Fruit fly (Drosophila melanogaster) whole organism, prepupa: ENCODE measurements around the gene CG7872.

Experiments
- CG10631 ChIP-seq: fragments of 200-800 bp; sonication (Bioruptor generic); optimal IDR thresholded peaks from 2 replicates; lab custom pipeline; 2016; ENCODE audit warnings: missing biosample characterization, missing genetic modification characterization
- CG11902 ChIP-seq: fragments of 200-800 bp; sonication (Bioruptor generic); optimal IDR thresholded peaks from 3 replicates; lab custom pipeline; 2016; ENCODE audit warnings: missing biosample characterization, missing genetic modification characterization
- CG15336 ChIP-seq: fragments of 200-800 bp; sonication (Bioruptor generic); IDR thresholded peaks from 2 replicates; pipeline ENCODE4 v1.3.6; 2022; ENCODE audit warnings: missing biosample characterization, missing genetic modification characterization
- CG1621 ChIP-seq: fragments of 200-800 bp; sonication (Bioruptor generic); optimal IDR thresholded peaks from 3 replicates; lab custom pipeline; 2018; ENCODE audit warnings: missing biosample characterization, mild to moderate bottlenecking, missing genetic modification characterization
- CG16779 ChIP-seq: fragments of 200-800 bp; sonication (Bioruptor generic); optimal IDR thresholded peaks from 3 replicates; lab custom pipeline; 2017; ENCODE audit warnings: missing biosample characterization, mild to moderate bottlenecking, missing genetic modification characterization
- CG3032 ChIP-seq: fragments of 200-800 bp; optimal IDR thresholded peaks from 2 replicates; lab custom pipeline; 2019; ENCODE audit warnings: missing biosample characterization, mild to moderate bottlenecking, missing genetic modification characterization, moderate library complexity
- CG34406 ChIP-seq: fragments of 200-800 bp; sonication (Bioruptor generic); optimal IDR thresholded peaks from 3 replicates; lab custom pipeline; 2016; ENCODE audit warnings: missing biosample characterization, missing genetic modification characterization
- CG3919 ChIP-seq: fragments of 200-800 bp; sonication (Bioruptor generic); optimal IDR thresholded peaks from 3 replicates; lab custom pipeline; 2016; ENCODE audit warnings: missing biosample characterization, missing genetic modification characterization
- CG4318 ChIP-seq: fragments of 200-800 bp; sonication (Bioruptor generic); optimal IDR thresholded peaks from 3 replicates; lab custom pipeline; 2017; ENCODE audit warnings: missing biosample characterization, mild to moderate bottlenecking, missing genetic modification characterization
- CG6163 ChIP-seq: fragments of 200-800 bp; sonication (Bioruptor generic); IDR thresholded peaks from 3 replicates; pipeline ENCODE4 v1.3.6; 2022; ENCODE audit warnings: missing biosample characterization, missing genetic modification characterization
- CG6276 ChIP-seq: fragments of 200-800 bp; sonication (Bioruptor generic); optimal IDR thresholded peaks from 2 replicates; lab custom pipeline; 2017; ENCODE audit warnings: missing biosample characterization, mild to moderate bottlenecking, missing genetic modification characterization
- CG6792 ChIP-seq: fragments of 200-800 bp; sonication (Bioruptor generic); optimal IDR thresholded peaks from 3 replicates; lab custom pipeline; 2016; ENCODE audit warnings: missing biosample characterization, missing genetic modification characterization
- CG8119 ChIP-seq: fragments of 200-800 bp; sonication (Bioruptor generic); IDR thresholded peaks from 3 replicates; pipeline ENCODE4 v1.3.6; 2022; ENCODE audit warnings: missing biosample characterization, missing genetic modification characterization
- CG8319 ChIP-seq: fragments of 200-800 bp; sonication (Bioruptor generic); optimal IDR thresholded peaks from 3 replicates; lab custom pipeline; 2016; ENCODE audit warnings: missing biosample characterization, missing genetic modification characterization
- CG8632 ChIP-seq: fragments of 200-800 bp; sonication (Bioruptor generic); optimal IDR thresholded peaks from 3 replicates; lab custom pipeline; 2016; ENCODE audit warnings: missing biosample characterization, missing genetic modification characterization
- CG9139 ChIP-seq: fragments of 200-800 bp; sonication (Bioruptor generic); optimal IDR thresholded peaks from 3 replicates; lab custom pipeline; 2017; ENCODE audit warnings: missing biosample characterization, mild to moderate bottlenecking, missing genetic modification characterization
- Eip75B ChIP-seq: fragments of 200-800 bp; sonication (Bioruptor generic); optimal IDR thresholded peaks from 3 replicates; lab custom pipeline; 2016; ENCODE audit warnings: missing biosample characterization, missing genetic modification characterization
- Eip78C ChIP-seq: fragments of 200-800 bp; sonication (Bioruptor generic); peaks from one replicate; lab custom pipeline; 2016; ENCODE audit warnings: missing biosample characterization, missing genetic modification characterization
- Ets96B ChIP-seq: fragments of 200-800 bp; optimal IDR thresholded peaks from 2 replicates; lab custom pipeline; 2019; ENCODE audit warnings: missing biosample characterization, mild to moderate bottlenecking, missing genetic modification characterization, moderate library complexity
- Hr39 ChIP-seq: fragments of 200-800 bp; sonication (Bioruptor generic); optimal IDR thresholded peaks from 2 replicates; lab custom pipeline; 2016; ENCODE audit warnings: missing biosample characterization, missing genetic modification characterization
- Hr4 ChIP-seq: fragments of 200-800 bp; sonication (Bioruptor generic); optimal IDR thresholded peaks from 3 replicates; lab custom pipeline; 2016; ENCODE audit warnings: missing biosample characterization, missing genetic modification characterization
- OdsH ChIP-seq: fragments of 200-800 bp; sonication (Bioruptor generic); optimal IDR thresholded peaks from 3 replicates; lab custom pipeline; 2016; ENCODE audit warnings: missing biosample characterization, missing genetic modification characterization
- Sox102F ChIP-seq: fragments of 200-800 bp; sonication (Bioruptor generic); optimal IDR thresholded peaks from 2 replicates; lab custom pipeline; 2016; ENCODE audit warnings: missing biosample characterization, mild to moderate bottlenecking, missing genetic modification characterization
- Sox14 ChIP-seq: fragments of 200-800 bp; sonication (Bioruptor generic); optimal IDR thresholded peaks from 3 replicates; lab custom pipeline; 2016; ENCODE audit warnings: missing biosample characterization, missing genetic modification characterization
- Sox15 ChIP-seq: fragments of 200-800 bp; sonication (Bioruptor generic); optimal IDR thresholded peaks from 3 replicates; lab custom pipeline; 2016; ENCODE audit warnings: missing biosample characterization, missing genetic modification characterization
- acj6 ChIP-seq: fragments of 200-800 bp; sonication (Bioruptor generic); optimal IDR thresholded peaks from 3 replicates; lab custom pipeline; 2016; ENCODE audit warnings: missing biosample characterization, missing genetic modification characterization
- cyc ChIP-seq: fragments of 200-800 bp; sonication (Bioruptor generic); optimal IDR thresholded peaks from 3 replicates; lab custom pipeline; 2016; ENCODE audit warnings: missing biosample characterization, missing genetic modification characterization
- dac ChIP-seq: fragments of 200-800 bp; sonication (Bioruptor generic); optimal IDR thresholded peaks from 2 replicates; lab custom pipeline; 2017; ENCODE audit warnings: missing biosample characterization, mild to moderate bottlenecking, missing genetic modification characterization
- dsx ChIP-seq: fragments of 200-800 bp; optimal IDR thresholded peaks from 3 replicates; lab custom pipeline; 2019; ENCODE audit warnings: missing biosample characterization, mild to moderate bottlenecking, missing genetic modification characterization, moderate library complexity; ENCODE audit not compliant: poor library complexity, severe bottlenecking
- eg ChIP-seq: fragments of 200-800 bp; sonication (Bioruptor generic); IDR thresholded peaks from 3 replicates; pipeline ENCODE4 v1.3.6; 2022; ENCODE audit warnings: missing biosample characterization, missing genetic modification characterization
- esn ChIP-seq: fragments of 200-800 bp; sonication (Bioruptor generic); optimal IDR thresholded peaks from 2 replicates; lab custom pipeline; 2016; ENCODE audit warnings: missing biosample characterization, mild to moderate bottlenecking, missing genetic modification characterization, moderate library complexity
- fd59A ChIP-seq: fragments of 200-800 bp; sonication (Bioruptor generic); optimal IDR thresholded peaks from 2 replicates; lab custom pipeline; 2017; ENCODE audit warnings: missing biosample characterization, mild to moderate bottlenecking, missing genetic modification characterization, missing genetic modification reagents
- fd85E ChIP-seq: fragments of 200-800 bp; sonication (Bioruptor generic); optimal IDR thresholded peaks from 3 replicates; lab custom pipeline; 2016; ENCODE audit warnings: missing biosample characterization, missing genetic modification characterization
- fkh ChIP-seq: fragments of 200-800 bp; sonication (Bioruptor generic); optimal IDR thresholded peaks from 3 replicates; lab custom pipeline; 2017; ENCODE audit warnings: missing biosample characterization, mild to moderate bottlenecking, missing genetic modification characterization, moderate library complexity
- lz ChIP-seq: fragments of 200-800 bp; sonication (Bioruptor generic); optimal IDR thresholded peaks from 3 replicates; lab custom pipeline; 2016; ENCODE audit warnings: missing biosample characterization, missing genetic modification characterization
- net ChIP-seq: fragments of 200-800 bp; sonication (Bioruptor generic); optimal IDR thresholded peaks from 3 replicates; lab custom pipeline; 2016; ENCODE audit warnings: missing biosample characterization, missing genetic modification characterization
- pdm3 ChIP-seq: fragments of 200-800 bp; sonication (Bioruptor generic); optimal IDR thresholded peaks from 3 replicates; lab custom pipeline; 2016; ENCODE audit warnings: missing biosample characterization, missing genetic modification characterization
- salr ChIP-seq, 2 experiments: fragments of 200-800 bp; sonication (Bioruptor generic); optimal IDR thresholded peaks; 3 replicates each; lab custom pipeline; 2016 to 2018; ENCODE audit warnings: missing biosample characterization in 2 of 2, missing genetic modification characterization in 2 of 2, mild to moderate bottlenecking in 1 of 2
- spab ChIP-seq: fragments of 200-800 bp; sonication (Bioruptor generic); optimal IDR thresholded peaks from 2 replicates; lab custom pipeline; 2017; ENCODE audit warnings: missing biosample characterization, mild to moderate bottlenecking, missing genetic modification characterization, missing genetic modification reagents
- ss ChIP-seq, 2 experiments: fragments of 200-800 bp; sonication (Bioruptor generic); optimal IDR thresholded peaks; 2 replicates in 1 of 2; 3 replicates in 1 of 2; lab custom pipeline; 2017 to 2018; ENCODE audit warnings: mild to moderate bottlenecking in 2 of 2, missing biosample characterization in 2 of 2, missing genetic modification characterization in 2 of 2, moderate library complexity in 1 of 2
- topi ChIP-seq: fragments of 200-800 bp; sonication (Bioruptor generic); optimal IDR thresholded peaks from 3 replicates; lab custom pipeline; 2016; ENCODE audit warnings: missing biosample characterization, missing genetic modification characterization
- vri ChIP-seq: fragments of 200-800 bp; sonication (Bioruptor generic); optimal IDR thresholded peaks from 3 replicates; lab custom pipeline; 2016; ENCODE audit warnings: missing biosample characterization, mild to moderate bottlenecking, missing genetic modification characterization

CG7872 gene

DNA sequence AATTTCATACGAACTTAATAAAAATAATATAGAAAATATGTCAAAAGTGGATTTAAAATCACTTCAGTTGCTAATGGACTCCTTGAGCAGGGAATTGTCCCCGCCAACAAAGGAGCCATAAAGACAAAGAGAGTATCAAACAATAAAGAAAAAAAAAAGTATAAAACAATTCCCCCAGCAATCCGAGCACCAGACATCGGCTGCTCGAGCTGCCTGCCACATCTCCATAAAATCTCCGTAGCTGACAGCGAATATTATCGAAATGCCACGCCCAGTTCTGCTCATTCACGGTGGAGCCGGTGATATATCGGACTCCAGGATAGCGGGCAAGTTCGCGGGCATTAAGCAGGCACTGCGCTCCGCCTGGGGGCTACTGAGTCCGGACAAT, 9.0 kb upstream of the CG7872 start, which contains the start of gene CG7860:
Gene CG7860, plus strand, starts transcription at position 11 of the 388 bp plus-strand sequence.
- TF ChIP-seq CG4318 (no peak), Hr4 (GFP tag; lab: Kevin White, UChicago) (no peak), CG34406 (peak; percentile 30), Eip78C (GFP tag; lab: Kevin White, UChicago) (peak; percentile 73), Sox14 (GFP tag; lab: Kevin White, UChicago) (peak; percentile 79), ss (GFP tag; optimal IDR thresholded peaks at IDR 0.05; lab: Kevin White, UChicago) (peak; percentile 19 to 37), topi (GFP tag; lab: Kevin White, UChicago) (peak; percentile 6), fkh (GFP tag; lab: Kevin White, UChicago) (no peak), dsx (GFP tag; lab: Kevin White, UChicago) (no peak), CG3919 (peak; percentile 20), Eip75B (GFP tag; lab: Kevin White, UChicago) (no peak), CG9139 (peak; percentile 10), CG6163 (GFP tag; lab: Robert Waterston, UW) (peak; percentile 55; the same call in 2 of the 3 replicates), esn (GFP tag; lab: Kevin White, UChicago) (peak; percentile 19), CG16779 (tag; lab: Kevin White, UChicago) (no peak), Sox102F (GFP tag; lab: Kevin White, UChicago) (no peak), CG1621 (peak; percentile 39)
- TF ChIP-seq, all 60 proteins: peak for 10

DNA sequence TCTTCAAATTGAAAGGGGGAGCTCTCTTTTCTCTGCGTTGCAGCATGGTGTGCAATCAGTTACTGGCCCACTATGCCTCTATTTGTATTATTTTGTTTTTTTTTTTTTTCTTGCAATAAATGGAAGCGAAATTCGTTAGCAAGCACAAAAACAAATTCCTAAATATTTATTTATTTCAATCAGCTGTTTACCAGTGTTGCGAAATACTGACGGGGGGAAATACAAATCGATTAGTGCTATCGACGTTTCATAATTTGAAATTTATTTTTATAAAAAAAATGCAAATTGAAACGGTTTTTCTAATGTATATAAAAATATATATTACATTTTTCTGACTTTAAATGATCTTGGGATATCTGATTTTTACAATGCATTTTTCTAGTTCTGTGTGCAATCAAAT, 6.1 kb upstream of the CG7872 start, which contains the start of gene CG15643:
Gene CG15643, minus strand, starts transcription at position 211 of the 400 bp plus-strand sequence.
- TF ChIP-seq Eip78C (GFP tag; lab: Kevin White, UChicago): peak; percentile 64
- TF ChIP-seq salr (GFP tag; optimal IDR thresholded peaks at IDR 0.05; lab: Kevin White, UChicago): no peak
- peak; percentile 45 for TF ChIP-seq fkh (GFP tag; lab: Kevin White, UChicago)
- no peak for TF ChIP-seq CG6276 (GFP tag; lab: Kevin White, UChicago)
- TF ChIP-seq CG8632: no peak

DNA sequence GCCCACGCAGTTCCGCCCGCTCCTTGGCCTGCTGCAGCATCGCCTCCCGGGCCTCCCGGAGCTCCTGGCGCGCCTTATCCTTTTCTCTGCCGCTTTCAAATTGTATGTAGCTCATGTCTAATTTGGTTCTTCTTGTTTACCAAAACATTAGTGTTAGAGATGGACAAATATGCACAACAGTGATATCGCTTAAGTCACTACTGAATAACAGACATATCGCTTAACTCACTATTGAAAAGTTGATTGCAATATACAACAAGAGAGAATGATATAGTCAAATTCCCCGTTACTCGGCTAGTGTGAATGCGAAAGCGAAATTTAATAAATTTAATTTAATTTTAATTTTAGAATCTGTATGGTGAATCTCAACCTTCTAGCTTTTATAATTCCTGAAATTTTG, 3.6 kb upstream of the CG7872 start, which contains the start of gene CG9213:
Gene CG9213, minus strand, starts transcription at position 152 of the 400 bp plus-strand sequence.
- TF ChIP-seq Sox15 (GFP tag; lab: Kevin White, UChicago) (no peak), spab (no peak), Eip78C (GFP tag; lab: Kevin White, UChicago) (peak; percentile 55), fkh (GFP tag; lab: Kevin White, UChicago) (peak; percentile 78), CG16779 (tag; lab: Kevin White, UChicago) (no peak), esn (GFP tag; lab: Kevin White, UChicago) (peak; percentile 4)

DNA sequence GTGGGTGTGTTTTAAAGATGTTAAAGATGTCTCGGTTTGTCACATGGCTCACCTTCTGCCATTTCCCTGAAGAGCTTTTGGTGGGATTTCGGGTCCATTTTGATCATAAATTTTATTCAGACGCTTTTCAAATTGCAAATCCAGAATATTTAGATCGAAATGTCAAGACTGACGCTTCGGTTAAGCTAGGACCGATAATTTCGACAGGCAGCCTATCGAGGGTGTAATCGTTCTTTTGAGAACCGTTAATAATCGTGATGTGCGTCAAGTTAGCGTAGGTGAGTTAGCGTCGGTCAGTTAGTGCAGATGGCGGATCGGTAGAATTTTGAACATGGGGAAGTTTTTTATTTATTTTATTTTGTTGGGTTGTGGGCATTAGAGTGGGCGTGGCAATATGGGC, 2.4 kb upstream of the CG7872 start, which contains the start of gene CG42299:
Gene CG42299, minus strand, starts transcription at position 127 of the 400 bp plus-strand sequence.
- TF ChIP-seq CG15336: no peak
- no peak for TF ChIP-seq CG11902 (GFP tag; lab: Kevin White, UChicago)
- no peak for TF ChIP-seq CG3919
- TF ChIP-seq CG8119 (GFP tag; lab: Robert Waterston, UW): no peak
- no peak for TF ChIP-seq CG8319 (GFP tag; lab: Kevin White, UChicago)
- TF ChIP-seq CG6792 (GFP tag; lab: Kevin White, UChicago): no peak
- no peak for TF ChIP-seq Ets96B
- no peak for TF ChIP-seq eg (GFP tag; lab: Robert Waterston, UW)

DNA sequence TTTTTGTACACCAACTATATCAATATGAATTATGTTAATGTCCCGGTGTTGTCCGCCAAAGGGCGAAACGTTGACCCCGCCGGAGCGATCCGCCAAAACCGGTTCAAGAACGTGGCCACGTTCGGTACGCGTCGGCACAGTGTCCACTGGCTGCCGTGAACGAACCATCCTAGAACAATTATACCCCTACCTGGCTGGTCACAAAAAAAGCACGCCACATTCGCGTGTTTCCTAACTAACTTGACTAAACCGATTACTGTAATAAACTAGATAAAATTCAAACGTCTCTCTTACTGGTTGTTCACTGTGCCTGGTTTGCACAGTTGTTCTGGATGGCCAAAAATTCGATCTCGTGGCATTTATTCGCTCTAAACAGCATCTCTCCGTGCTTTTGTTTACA, 1.6 kb downstream of the CG7872 start:
- TF ChIP-seq net (GFP tag; lab: Kevin White, UChicago) (peak; percentile 91), Hr39 (GFP tag; lab: Kevin White, UChicago) (peak; percentile 97), fd59A (GFP tag; lab: Kevin White, UChicago) (peak; percentile 90), acj6 (GFP tag; lab: Kevin White, UChicago) (peak; percentile 94), Eip75B (GFP tag; lab: Kevin White, UChicago) (peak; percentile 93), lz (GFP tag; lab: Kevin White, UChicago) (peak; percentile 96), spab (peak; percentile 86), CG3032 (tag; lab: Kevin White, UChicago) (peak; percentile 88), OdsH (GFP tag; lab: Kevin White, UChicago) (peak; percentile 93), CG10631 (GFP tag; lab: Kevin White, UChicago) (peak; percentile 93), CG4318 (no peak), CG15336 (peak; percentile 91), fd85E (peak; percentile 81), Hr4 (GFP tag; lab: Kevin White, UChicago) (peak; percentile 78), pdm3 (peak; percentile 95), CG8119 (GFP tag; lab: Robert Waterston, UW) (peak; percentile 89), cyc (GFP tag; lab: Kevin White, UChicago) (peak; percentile 97), CG16779 (tag; lab: Kevin White, UChicago) (no peak), CG6276 (GFP tag; lab: Kevin White, UChicago) (no peak), Sox15 (GFP tag; lab: Kevin White, UChicago) (peak; percentile 88), dac (GFP tag; lab: Kevin White, UChicago) (peak; percentile 76), CG11902 (GFP tag; lab: Kevin White, UChicago) (peak; percentile 92), vri (GFP tag; lab: Kevin White, UChicago) (peak; percentile 96)
